Worm (Caenorhabditis elegans) whole organism, L4 larva: ENCODE measurements around the gene C15H11.13.
A peak's percentile ranks its signal among the peaks of the same experiment; 100 is the strongest.

Experiments used
- T20F7.1 ChIP-seq: fragments of 200-800 bp; sonication (Bioruptor generic); optimal IDR thresholded peaks from 2 replicates; lab custom pipeline; 2018; ENCODE audit warnings: mild to moderate bottlenecking, missing genetic modification characterization, missing compliant biosample characterization
- T26A8.4 ChIP-seq: fragments of 200-800 bp; sonication (Bioruptor generic); IDR thresholded peaks from 2 replicates; pipeline ENCODE4 v1.3.6; 2022; ENCODE audit warnings: missing genetic modification characterization, missing compliant biosample characterization
- Y5F2A.4 ChIP-seq: fragments of 200-800 bp; sonication (Bioruptor generic); optimal IDR thresholded peaks from 2 replicates; lab custom pipeline; 2018; ENCODE audit warnings: mild to moderate bottlenecking, missing genetic modification characterization, missing compliant biosample characterization
- Y75B8A.6 ChIP-seq: fragments of 200-800 bp; sonication (Bioruptor generic); IDR thresholded peaks from 2 replicates; pipeline ENCODE4 v1.3.6; 2022; ENCODE audit warnings: missing genetic modification reagents, missing genetic modification characterization, missing compliant biosample characterization
- ZK546.5 ChIP-seq, 2 experiments: sonication (generic microtip); optimal IDR thresholded peaks; 2 replicates each; lab custom pipeline; 2017; ENCODE audit warnings: missing biosample characterization in 2 of 2, missing genetic modification characterization in 2 of 2
- aha-1 ChIP-seq: fragments of 150-350 bp; peaks from one replicate; lab custom pipeline; 2014; ENCODE audit warnings: missing biosample characterization, missing genetic modification characterization
- ama-1 ChIP-seq: fragments of 150-350 bp; optimal IDR thresholded peaks from 2 replicates; lab custom pipeline; 2014; ENCODE audit warnings: inconsistent platforms, mixed read lengths
- arid-1 ChIP-seq: fragments of 200-800 bp; sonication (Bioruptor generic); conservative IDR thresholded peaks from 2 replicates; pipeline ENCODE4 v1.3.6; 2022; ENCODE audit warnings: missing genetic modification reagents, missing genetic modification characterization, missing compliant biosample characterization
- ceh-20 ChIP-seq: fragments of 200-800 bp; sonication (Bioruptor generic); IDR thresholded peaks from 2 replicates; pipeline ENCODE4 v1.3.6; 2022; ENCODE audit warnings: missing genetic modification reagents, missing genetic modification characterization, missing compliant biosample characterization
- ceh-44 ChIP-seq: fragments of 200-800 bp; sonication (Bioruptor generic); IDR thresholded peaks from 2 replicates; pipeline ENCODE4 v1.3.6; 2022; ENCODE audit warnings: missing genetic modification reagents, missing genetic modification characterization, missing compliant biosample characterization
- daf-12 ChIP-seq: fragments of 150-350 bp; optimal IDR thresholded peaks from 2 replicates; lab custom pipeline; 2014; ENCODE audit warnings: missing biosample characterization, missing genetic modification reagents, missing genetic modification characterization
- daf-16 ChIP-seq, 3 experiments: sonication (generic microtip); optimal IDR thresholded peaks; 2 replicates each; lab custom pipeline; 2016 to 2017; ENCODE audit warnings: missing genetic modification characterization in 3 of 3, missing genetic modification reagents in 3 of 3, mild to moderate bottlenecking in 2 of 3, missing compliant biosample characterization in 2 of 3, missing biosample characterization in 1 of 3, moderate library complexity in 1 of 3
- daf-19 ChIP-seq: fragments of 200-800 bp; sonication (Bioruptor generic); conservative IDR thresholded peaks from 2 replicates; pipeline ENCODE4 v1.3.6; 2022; ENCODE audit warnings: missing genetic modification characterization, missing compliant biosample characterization
- duxl-1 ChIP-seq: sonication (generic microtip); optimal IDR thresholded peaks from 2 replicates; lab custom pipeline; 2016; ENCODE audit warnings: mild to moderate bottlenecking, missing genetic modification characterization, moderate library complexity, missing compliant biosample characterization; ENCODE audit not compliant: poor library complexity
- egl-27 ChIP-seq: sonication (generic microtip); optimal IDR thresholded peaks from 3 replicates; lab custom pipeline; 2017; ENCODE audit warnings: missing biosample characterization, missing genetic modification reagents, missing genetic modification characterization
- egl-43 ChIP-seq: fragments of 200-800 bp; sonication (Bioruptor generic); IDR thresholded peaks from 2 replicates; pipeline ENCODE4 v1.3.6; 2022; ENCODE audit warnings: missing genetic modification reagents, missing genetic modification characterization, missing compliant biosample characterization
- gei-8 ChIP-seq: fragments of 200-800 bp; sonication (Bioruptor generic); optimal IDR thresholded peaks from 2 replicates; lab custom pipeline; 2018; ENCODE audit warnings: mild to moderate bottlenecking, missing genetic modification characterization, missing compliant biosample characterization
- hif-1 ChIP-seq, 2 experiments: sonication (generic microtip); optimal IDR thresholded peaks; 2 replicates each; lab custom pipeline; 2016 to 2017; ENCODE audit warnings: missing compliant biosample characterization in 2 of 2, missing genetic modification characterization in 2 of 2, missing genetic modification reagents in 2 of 2, missing genotype in 2 of 2, mild to moderate bottlenecking in 1 of 2
- hlh-11 ChIP-seq: fragments of 200-800 bp; sonication (Bioruptor generic); optimal IDR thresholded peaks from 2 replicates; lab custom pipeline; 2018; ENCODE audit warnings: mild to moderate bottlenecking, missing genetic modification characterization, missing compliant biosample characterization
- hmg-1.1 ChIP-seq: fragments of 200-800 bp; sonication (Bioruptor generic); IDR thresholded peaks from 2 replicates; pipeline ENCODE4 v1.3.6; 2022; ENCODE audit warnings: missing genetic modification reagents, missing genetic modification characterization, missing compliant biosample characterization
- lin-1 ChIP-seq: fragments of 200-800 bp; sonication (Bioruptor generic); IDR thresholded peaks from 2 replicates; pipeline ENCODE4 v1.3.6; 2022; ENCODE audit warnings: missing genetic modification reagents, missing genetic modification characterization, missing compliant biosample characterization
- lin-13 ChIP-seq: fragments of 150-350 bp; optimal IDR thresholded peaks from 2 replicates; lab custom pipeline; 2014; ENCODE audit warnings: missing biosample characterization, missing genetic modification reagents, missing genetic modification characterization
- lin-15B ChIP-seq: fragments of 150-350 bp; sonication (generic microtip); optimal IDR thresholded peaks from 3 replicates; lab custom pipeline; 2014; ENCODE audit warnings: missing biosample characterization, missing genetic modification characterization
- lin-29 ChIP-seq: fragments of 200-800 bp; sonication (Bioruptor generic); IDR thresholded peaks from 2 replicates; pipeline ENCODE4 v1.3.6; 2022; ENCODE audit warnings: missing genetic modification reagents, missing genetic modification characterization, missing compliant biosample characterization
- lin-39 ChIP-seq: fragments of 150-350 bp; optimal IDR thresholded peaks from 2 replicates; lab custom pipeline; 2014; ENCODE audit warnings: missing biosample characterization, missing genetic modification reagents, missing genetic modification characterization
- lsy-2 ChIP-seq, 2 experiments: fragments of 150-350 bp in 1 of 2; sonication (generic microtip) in 1 of 2; optimal IDR thresholded peaks; 2 replicates each; lab custom pipeline; 2014 to 2017; ENCODE audit warnings: missing biosample characterization in 2 of 2, missing genetic modification characterization in 2 of 2
- madf-9 ChIP-seq: fragments of 200-800 bp; sonication (Bioruptor generic); conservative IDR thresholded peaks from 2 replicates; pipeline ENCODE4 v1.3.6; 2022; ENCODE audit warnings: missing genetic modification reagents, missing genetic modification characterization, missing compliant biosample characterization
- mdt-29 ChIP-seq: fragments of 200-800 bp; sonication (Bioruptor generic); IDR thresholded peaks from 2 replicates; pipeline ENCODE4 v1.3.6; 2022; ENCODE audit warnings: missing genetic modification reagents, missing genetic modification characterization, missing compliant biosample characterization
- mep-1 ChIP-seq: fragments of 150-350 bp; sonication (generic microtip); optimal IDR thresholded peaks from 3 replicates; lab custom pipeline; 2014; ENCODE audit warnings: missing biosample characterization, missing genetic modification characterization
- mxl-3 ChIP-seq: fragments of 200-800 bp; sonication (Bioruptor generic); optimal IDR thresholded peaks from 2 replicates; lab custom pipeline; 2018; ENCODE audit warnings: mild to moderate bottlenecking, missing genetic modification characterization, missing compliant biosample characterization
- nhr-10 ChIP-seq: fragments of 150-350 bp; optimal IDR thresholded peaks from 2 replicates; lab custom pipeline; 2014; ENCODE audit warnings: missing biosample characterization, missing genetic modification characterization
- nhr-102 ChIP-seq: sonication (generic microtip); optimal IDR thresholded peaks from 2 replicates; lab custom pipeline; 2016; ENCODE audit warnings: mild to moderate bottlenecking, missing genetic modification characterization, moderate library complexity, missing compliant biosample characterization
- nhr-11 ChIP-seq: fragments of 150-350 bp; optimal IDR thresholded peaks from 2 replicates; lab custom pipeline; 2014; ENCODE audit warnings: missing biosample characterization, missing genetic modification characterization
- nhr-111 ChIP-seq: fragments of 200-800 bp; sonication (Bioruptor generic); optimal IDR thresholded peaks from 2 replicates; lab custom pipeline; 2018; ENCODE audit warnings: mild to moderate bottlenecking, missing genetic modification characterization, missing compliant biosample characterization
- nhr-237 ChIP-seq: sonication (generic microtip); optimal IDR thresholded peaks from 2 replicates; lab custom pipeline; 2017; ENCODE audit warnings: missing biosample characterization, missing genetic modification characterization
- nhr-25 ChIP-seq: sonication (generic microtip); optimal IDR thresholded peaks from 2 replicates; lab custom pipeline; 2017; ENCODE audit warnings: missing genetic modification characterization, mild to moderate bottlenecking, missing compliant biosample characterization, antibody characterized with exemption, moderate library complexity, borderline replicate concordance; ENCODE audit not compliant: insufficient read depth
- nhr-28 ChIP-seq: fragments of 150-350 bp; optimal IDR thresholded peaks from 2 replicates; lab custom pipeline; 2014; ENCODE audit warnings: missing biosample characterization, missing genetic modification characterization
- nhr-48 ChIP-seq: sonication (generic microtip); optimal IDR thresholded peaks from 2 replicates; lab custom pipeline; 2016; ENCODE audit warnings: mild to moderate bottlenecking, missing genetic modification characterization, missing compliant biosample characterization
- nhr-77 ChIP-seq: fragments of 150-350 bp; optimal IDR thresholded peaks from 2 replicates; lab custom pipeline; 2014; ENCODE audit warnings: missing biosample characterization, missing genetic modification characterization
- pha-4 ChIP-seq, 2 experiments: fragments of 150-350 bp in 1 of 2; fragments of 200-800 bp in 1 of 2; sonication (Bioruptor generic) in 1 of 2; IDR thresholded peaks in 1 of 2; optimal IDR thresholded peaks in 1 of 2; 2 replicates each; pipeline versions ENCODE4 v1.3.6 to Lab custom; 2014 to 2022; ENCODE audit warnings: missing genetic modification characterization in 2 of 2, missing genetic modification reagents in 2 of 2, missing biosample characterization in 1 of 2, missing compliant biosample characterization in 1 of 2
- php-3 ChIP-seq: fragments of 200-800 bp; sonication (Bioruptor generic); IDR thresholded peaks from 2 replicates; pipeline ENCODE4 v1.3.6; 2022; ENCODE audit warnings: missing genetic modification reagents, missing genetic modification characterization, missing compliant biosample characterization
- saeg-2 ChIP-seq: fragments of 200-800 bp; sonication (Bioruptor generic); IDR thresholded peaks from 2 replicates; pipeline ENCODE4 v1.3.6; 2022; ENCODE audit warnings: missing genetic modification reagents, missing genetic modification characterization, missing compliant biosample characterization
- set-16 ChIP-seq: fragments of 200-800 bp; sonication (Bioruptor generic); IDR thresholded peaks from 2 replicates; pipeline ENCODE4 v1.3.6; 2022; ENCODE audit warnings: missing genetic modification reagents, missing genetic modification characterization, missing compliant biosample characterization
- skn-1 ChIP-seq: fragments of 150-350 bp; optimal IDR thresholded peaks from 2 replicates; lab custom pipeline; 2014; ENCODE audit warnings: missing biosample characterization, missing genetic modification characterization
- snpc-1.2 ChIP-seq: fragments of 200-800 bp; sonication (Bioruptor generic); IDR thresholded peaks from 2 replicates; pipeline ENCODE4 v1.3.6; 2022; ENCODE audit warnings: missing genetic modification reagents, missing genetic modification characterization, missing compliant biosample characterization
- spr-1 ChIP-seq: sonication (generic microtip); optimal IDR thresholded peaks from 2 replicates; lab custom pipeline; 2016; ENCODE audit warnings: mild to moderate bottlenecking, missing genetic modification characterization, missing compliant biosample characterization
- unc-130 ChIP-seq: sonication (generic microtip); optimal IDR thresholded peaks from 2 replicates; lab custom pipeline; 2016; ENCODE audit warnings: missing genetic modification reagents, missing genetic modification characterization, missing compliant biosample characterization
- zag-1 ChIP-seq: fragments of 150-350 bp; optimal IDR thresholded peaks from 2 replicates; lab custom pipeline; 2014; ENCODE audit warnings: missing biosample characterization, missing genetic modification characterization
- ztf-7 ChIP-seq: fragments of 150-350 bp; optimal IDR thresholded peaks from 2 replicates; lab custom pipeline; 2014; ENCODE audit warnings: missing biosample characterization, missing genetic modification characterization

Gene C15H11.13

ce11 chrV:14347234-14347826 lies 47.5 kb upstream of the C15H11.13 start, which contains the start of gene cept-2 (continued):
- TF ChIP-seq pha-4 (GFP tag; IDR thresholded peaks at IDR 0.05; lab: Robert Waterston, UW): no peak; the same call in 1 of the 2 replicates
- no peak for TF ChIP-seq pha-4 (tag; optimal IDR thresholded peaks at IDR 0.05; lab: Kevin White, UChicago)
- TF ChIP-seq saeg-2 (GFP tag; lab: Robert Waterston, UW): no peak
- TF ChIP-seq nhr-28: peak; percentile 88
- no peak for TF ChIP-seq ZK546.5 (tag; optimal IDR thresholded peaks at IDR 0.05; lab: Kevin White, UChicago)
- TF ChIP-seq hif-1 (tag; optimal IDR thresholded peaks at IDR 0.05; lab: Kevin White, UChicago): peak in 1 of 2 experiments; percentile 85
- TF ChIP-seq unc-130: peak; percentile 80
- no peak for TF ChIP-seq mep-1
- peak; percentile 89 for TF ChIP-seq lin-13 (GFP tag; lab: Kevin White, UChicago)
- peak; percentile 71; the same call in 1 of the 2 replicates for TF ChIP-seq daf-19 (GFP tag; lab: Robert Waterston, UW)
- peak; percentile 85 for TF ChIP-seq hlh-11
- TF ChIP-seq lin-15B: no peak
- TF ChIP-seq egl-27 (tag; lab: Kevin White, UChicago): no peak
- TF ChIP-seq T20F7.1 (GFP tag; lab: Kevin White, UChicago): peak; percentile 86
- no peak for TF ChIP-seq nhr-237
- peak; percentile 53; the same call in 1 of the 2 replicates for TF ChIP-seq php-3
- TF ChIP-seq lin-39: no peak
- no peak for TF ChIP-seq ama-1 (lab: Kevin White, UChicago)
- no peak for TF ChIP-seq set-16 (GFP tag; lab: Robert Waterston, UW)
- TF ChIP-seq nhr-11: peak; percentile 95
- peak; percentile 85 for TF ChIP-seq hmg-1.1 (GFP tag; lab: Robert Waterston, UW)
- peak; percentile 74; the same call in 1 of the 2 replicates for TF ChIP-seq ceh-44 (GFP tag; lab: Robert Waterston, UW)
- TF ChIP-seq daf-12 (tag; lab: Kevin White, UChicago): no peak
- TF ChIP-seq nhr-77 (tag; lab: Kevin White, UChicago): peak; percentile 95
- TF ChIP-seq ztf-7: no peak
- peak; percentile 88 for TF ChIP-seq ceh-20 (GFP tag; lab: Robert Waterston, UW)
- TF ChIP-seq mdt-29 (GFP tag; lab: Robert Waterston, UW): no peak
- TF ChIP-seq lin-29 (GFP tag; lab: Robert Waterston, UW): 0 out of 2 replicates have a peak, but pooled peaks have one; percentile 18
- peak; percentile 73 to 95 for TF ChIP-seq lsy-2 (tag; optimal IDR thresholded peaks at IDR 0.05; lab: Kevin White, UChicago)
- TF ChIP-seq spr-1 (tag; lab: Kevin White, UChicago): peak; percentile 76
- no peak for TF ChIP-seq nhr-102
- no peak for TF ChIP-seq gei-8
- no peak for TF ChIP-seq madf-9
- no peak for TF ChIP-seq Y5F2A.4
- peak; percentile 15 for TF ChIP-seq nhr-25
- no peak for TF ChIP-seq skn-1
- no peak for TF ChIP-seq lin-1
- no peak for TF ChIP-seq daf-16 (GFP tag; optimal IDR thresholded peaks at IDR 0.05; lab: Kevin White, UChicago)
- TF ChIP-seq daf-16 (tag; optimal IDR thresholded peaks at IDR 0.05; lab: Kevin White, UChicago): peak; percentile 69
- TF ChIP-seq arid-1 (GFP tag; lab: Robert Waterston, UW): no peak
- TF ChIP-seq nhr-111 (GFP tag; lab: Kevin White, UChicago): no peak
- TF ChIP-seq mxl-3 (GFP tag; lab: Kevin White, UChicago): peak; percentile 50
- TF ChIP-seq snpc-1.2 (GFP tag; lab: Robert Waterston, UW): peak; percentile 58; the same call in 1 of the 2 replicates
- TF ChIP-seq nhr-10 (tag; lab: Kevin White, UChicago): no peak
- peak; percentile 97 for TF ChIP-seq aha-1 (tag; lab: Kevin White, UChicago)
- no peak for TF ChIP-seq zag-1
- TF ChIP-seq egl-43 (GFP tag; lab: Robert Waterston, UW): peak; percentile 62; the same call in 1 of the 2 replicates
- peak; percentile 82 for TF ChIP-seq T26A8.4 (GFP tag; lab: Robert Waterston, UW)
- peak; percentile 92 for TF ChIP-seq duxl-1 (tag; lab: Kevin White, UChicago)
- TF ChIP-seq Y75B8A.6 (GFP tag; lab: Robert Waterston, UW): no peak
- no peak for TF ChIP-seq nhr-48
